Worm (Caenorhabditis elegans): ENCODE results near the gene C44H9.5.

Gene C44H9.5

DNA sequence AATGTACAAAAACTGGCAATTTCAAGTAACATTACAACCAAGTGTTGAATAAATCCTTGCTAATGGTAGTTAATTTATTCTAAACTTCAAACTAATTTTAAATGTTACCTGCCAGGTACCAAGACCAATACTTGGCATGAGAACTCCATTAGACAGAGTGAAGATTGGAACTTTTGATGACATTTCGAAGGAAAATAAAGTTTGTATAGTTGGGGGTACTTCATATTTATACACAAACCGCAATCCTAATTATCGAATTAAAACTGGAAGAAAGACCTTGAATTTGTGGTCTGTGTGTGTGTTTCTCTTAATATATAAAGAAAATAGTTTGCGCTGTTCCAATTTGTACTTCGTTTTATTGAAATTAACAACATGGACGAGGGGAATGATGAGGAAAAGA lies 39.8 kb downstream of the C44H9.5 start, which contains the start of gene ZC443.1:
Gene ZC443.1 (minus strand): TSS at position 205 of the 400 bp plus-strand sequence.
- no peak for TF ChIP-seq ceh-63 (GFP tag; optimal IDR thresholded peaks at IDR 0.05)
- no peak for TF ChIP-seq elt-2 (tag; optimal IDR thresholded peaks at IDR 0.05)
- no peak for TF ChIP-seq hlh-4 (tag; optimal IDR thresholded peaks at IDR 0.05)
- TF ChIP-seq nhr-85 (tag): peak; percentile 65
- TF ChIP-seq unc-62 (GFP tag; optimal IDR thresholded peaks at IDR 0.05): no peak
- TF ChIP-seq jun-1 (tag; optimal IDR thresholded peaks at IDR 0.05): no peak
- no peak for TF ChIP-seq efl-1 (optimal IDR thresholded peaks at IDR 0.05)
- peak in 1 of 2 experiments; percentile 54 for TF ChIP-seq efl-1 (GFP tag; optimal IDR thresholded peaks at IDR 0.05 in 1 of 2)
- TF ChIP-seq ceh-8 (GFP tag; optimal IDR thresholded peaks at IDR 0.05): no peak
- no peak for TF ChIP-seq C34B4.2 (tag; optimal IDR thresholded peaks at IDR 0.05)

DNA sequence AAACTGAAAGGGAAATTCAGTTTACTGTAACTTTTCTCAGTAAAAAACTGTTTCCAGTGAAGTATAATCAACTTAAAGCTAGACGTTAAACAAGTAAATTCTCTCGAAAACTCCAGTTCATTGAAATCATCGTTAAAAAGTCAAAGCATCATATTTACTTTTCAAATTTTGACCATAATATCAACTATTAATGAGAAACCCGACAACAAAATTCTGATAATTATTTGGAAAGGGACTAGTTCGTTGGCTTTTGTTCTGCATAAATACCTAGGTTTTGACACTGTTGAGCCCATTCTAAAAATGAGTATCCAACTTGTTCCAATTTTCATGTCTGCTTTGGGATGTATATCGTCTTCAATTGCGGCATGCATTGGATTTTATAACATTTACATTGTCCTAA lies 43.5 kb downstream of the C44H9.5 start, which contains the start of gene ZC443.7:
Gene ZC443.7 (plus strand): TSS at position 301 of the 400 bp plus-strand sequence.
- TF ChIP-seq vab-15 (tag; optimal IDR thresholded peaks at IDR 0.05) (no peak), sup-37 (GFP tag; optimal IDR thresholded peaks at IDR 0.05) (no peak), nhr-12 (tag; optimal IDR thresholded peaks at IDR 0.05) (no peak), jun-1 (tag; optimal IDR thresholded peaks at IDR 0.05) (no peak), nhr-19 (GFP tag; conservative IDR thresholded peaks at IDR 0.05) (no peak), ceh-82 (tag; optimal IDR thresholded peaks at IDR 0.05) (no peak), ceh-90 (tag; optimal IDR thresholded peaks at IDR 0.05) (no peak), lin-14 (GFP tag; optimal IDR thresholded peaks at IDR 0.05) (no peak), sox-4 (tag; optimal IDR thresholded peaks at IDR 0.05) (no peak), mdl-1 (tag; optimal IDR thresholded peaks at IDR 0.05) (no peak), nhr-20 (tag; optimal IDR thresholded peaks at IDR 0.05) (no peak), C16A3.4 (tag; optimal IDR thresholded peaks at IDR 0.05) (no peak)

DNA sequence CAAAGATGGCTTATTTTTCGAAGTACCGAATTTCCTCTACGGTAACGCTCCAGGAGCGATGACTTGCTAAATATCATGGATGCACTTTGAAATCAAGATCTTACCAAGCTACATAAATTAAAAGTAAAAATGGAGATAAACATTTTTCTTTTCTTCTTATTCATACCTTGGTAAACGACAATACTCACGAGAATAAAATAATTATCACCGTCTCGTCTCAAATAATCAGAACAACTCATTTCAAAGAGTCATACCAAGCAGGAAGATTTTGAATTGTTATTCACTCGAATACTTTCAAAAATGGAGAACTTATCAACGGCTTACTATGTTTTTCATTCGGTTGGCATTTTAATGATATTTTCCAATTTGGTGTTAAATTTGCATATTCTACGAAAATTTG lies 46.4 kb downstream of the C44H9.5 start, which contains the start of gene srbc-45:
Gene srbc-45 (plus strand): TSS at position 301 of the 400 bp plus-strand sequence.
- no peak for TF ChIP-seq dsc-1 (tag; optimal IDR thresholded peaks at IDR 0.05)
- no peak for TF ChIP-seq hlh-4 (tag; optimal IDR thresholded peaks at IDR 0.05)
- no peak for TF ChIP-seq lin-15B (tag; optimal IDR thresholded peaks at IDR 0.05)
- no peak for TF ChIP-seq grh-1 (GFP tag; IDR thresholded peaks at IDR 0.05)
- TF ChIP-seq unc-130 (tag; optimal IDR thresholded peaks at IDR 0.05): no peak
- TF ChIP-seq ceh-8 (GFP tag; optimal IDR thresholded peaks at IDR 0.05): no peak
- TF ChIP-seq nhr-77 (tag; optimal IDR thresholded peaks at IDR 0.05): no peak
- no peak for TF ChIP-seq nhr-76 (tag; optimal IDR thresholded peaks at IDR 0.05)
- no peak for TF ChIP-seq xbp-1 (tag; optimal IDR thresholded peaks at IDR 0.05)

DNA sequence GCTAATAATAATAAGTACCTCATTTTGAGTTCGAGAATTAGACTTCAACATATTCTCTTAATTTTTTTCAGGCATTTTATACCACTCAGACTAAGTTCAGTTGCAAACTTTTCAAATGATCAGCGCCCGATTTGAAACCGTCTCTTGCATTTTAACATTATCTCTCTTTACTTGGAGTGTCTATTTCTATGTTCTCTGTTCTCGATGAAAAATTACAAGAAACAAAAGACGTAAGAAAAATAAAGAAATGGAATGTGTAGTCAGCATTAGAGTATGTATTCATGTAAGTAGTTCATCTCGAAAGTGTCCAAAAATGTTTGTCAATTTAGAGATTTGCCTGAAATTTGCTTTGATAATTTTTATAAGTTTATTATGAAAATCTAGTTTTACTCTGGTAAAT lies 49.5 kb downstream of the C44H9.5 start, which contains the start of gene ugt-3:
Gene ugt-3 (minus strand): TSS at position 101 of the 400 bp plus-strand sequence.
- TF ChIP-seq sptf-1 (tag; optimal IDR thresholded peaks at IDR 0.05) (no peak), xbp-1 (tag; optimal IDR thresholded peaks at IDR 0.05) (no peak), nhr-47 (tag; optimal IDR thresholded peaks at IDR 0.05) (no peak), elt-2 (tag; optimal IDR thresholded peaks at IDR 0.05) (no peak)

DNA sequence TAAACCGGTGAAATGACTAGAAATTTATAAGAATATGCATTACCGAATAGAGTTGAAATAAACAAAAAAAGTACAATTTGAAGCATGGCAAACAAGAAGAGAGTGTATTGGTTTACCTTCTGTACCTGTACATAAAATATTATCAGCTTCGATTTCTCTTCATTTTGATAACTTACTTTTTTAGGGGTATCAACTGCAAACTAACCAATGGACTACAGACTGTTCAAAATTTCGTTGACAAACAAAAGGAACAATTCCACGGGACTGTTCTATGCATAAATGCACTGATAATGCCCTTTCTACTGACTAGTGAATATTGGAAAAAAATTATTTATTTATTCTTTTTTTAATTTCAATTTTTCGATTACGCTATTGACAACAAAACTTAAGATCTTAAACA lies 51.7 kb downstream of the C44H9.5 start, which contains the start of gene ugt-6:
Gene ugt-6 (minus strand): TSS at position 233 of the 400 bp plus-strand sequence.
- TF ChIP-seq nhr-20 (tag; optimal IDR thresholded peaks at IDR 0.05): no peak
- TF ChIP-seq ceh-8 (GFP tag; optimal IDR thresholded peaks at IDR 0.05): no peak
- no peak for TF ChIP-seq rnt-1 (tag; optimal IDR thresholded peaks at IDR 0.05)
- TF ChIP-seq fkh-8 (tag; optimal IDR thresholded peaks at IDR 0.05): no peak
- no peak for TF ChIP-seq fkh-10 (GFP tag; optimal IDR thresholded peaks at IDR 0.05)
- TF ChIP-seq elt-2 (tag; optimal IDR thresholded peaks at IDR 0.05): no peak
- TF ChIP-seq nhr-237 (tag; optimal IDR thresholded peaks at IDR 0.05): no peak
- no peak for TF ChIP-seq mef-2 (tag; optimal IDR thresholded peaks at IDR 0.05)
- TF ChIP-seq mdl-1 (tag; optimal IDR thresholded peaks at IDR 0.05): no peak

All from whole organism, L1 larva.